Worm (Caenorhabditis elegans) whole organism, L2 larva: ENCODE data around the gene W04G3.12.

Experiments used
- C34F6.9 ChIP-seq: fragments of 150-350 bp; optimal IDR thresholded peaks from 2 replicates; lab custom pipeline; 2014; ENCODE audit warnings: missing biosample characterization, missing genetic modification characterization
- ceh-16 ChIP-seq: fragments of 150-350 bp; optimal IDR thresholded peaks from 2 replicates; lab custom pipeline; 2014; ENCODE audit warnings: missing biosample characterization, missing genetic modification characterization
- ceh-82 ChIP-seq: fragments of 150-350 bp; optimal IDR thresholded peaks from 2 replicates; lab custom pipeline; 2014; ENCODE audit warnings: missing biosample characterization, missing genetic modification characterization
- dmd-4 ChIP-seq: sonication (generic microtip); optimal IDR thresholded peaks from 2 replicates; lab custom pipeline; 2017; ENCODE audit warnings: missing biosample characterization, missing genetic modification characterization
- elt-3 ChIP-seq: sonication (generic microtip); optimal IDR thresholded peaks from 2 replicates; lab custom pipeline; 2017; ENCODE audit warnings: missing biosample characterization, missing genetic modification characterization
- lin-39 ChIP-seq: fragments of 150-350 bp; optimal IDR thresholded peaks from 2 replicates; lab custom pipeline; 2014; ENCODE audit warnings: missing biosample characterization, missing genetic modification reagents, missing genetic modification characterization
- mdl-1 ChIP-seq, 2 experiments: fragments of 150-350 bp in 1 of 2; sonication (generic microtip) in 1 of 2; optimal IDR thresholded peaks; 2 replicates each; lab custom pipeline; 2017; ENCODE audit warnings: missing biosample characterization in 2 of 2, missing genetic modification characterization in 2 of 2
- nhr-21 ChIP-seq: fragments of 150-350 bp; optimal IDR thresholded peaks from 2 replicates; lab custom pipeline; 2014; ENCODE audit warnings: missing biosample characterization, missing genetic modification characterization
- peb-1 ChIP-seq: fragments of 150-350 bp; optimal IDR thresholded peaks from 2 replicates; lab custom pipeline; 2014; ENCODE audit warnings: missing biosample characterization, missing genetic modification characterization

ce11 chrX:11104883-11105629, 28.5 kb upstream of the W04G3.12 start, which contains the start of gene W02H3.1:
- TF ChIP-seq ceh-16 (tag; lab: Kevin White, UChicago) (no peak), lin-39 (tag; lab: Kevin White, UChicago) (no peak), C34F6.9 (tag; lab: Kevin White, UChicago) (no peak), nhr-21 (tag; lab: Kevin White, UChicago) (no peak), elt-3 (tag; lab: Kevin White, UChicago) (no peak), dmd-4 (tag; lab: Kevin White, UChicago) (no peak), peb-1 (tag; lab: Kevin White, UChicago) (no peak), ceh-82 (tag; lab: Kevin White, UChicago) (no peak), mdl-1 (tag; optimal IDR thresholded peaks at IDR 0.05; lab: Kevin White, UChicago) (no peak)
